Fruit fly (Drosophila melanogaster) whole organism, embryonic: ENCODE data around the gene Alms1a.

Experiments used
- CG12942 ChIP-seq: fragments of 200-800 bp; sonication (Bioruptor generic); optimal IDR thresholded peaks from 3 replicates; lab custom pipeline; 2016; ENCODE audit warnings: missing biosample characterization, missing genetic modification characterization
- CG18764 ChIP-seq: fragments of 200-800 bp; sonication (Bioruptor generic); optimal IDR thresholded peaks from 3 replicates; lab custom pipeline; 2016; ENCODE audit warnings: missing biosample characterization, missing genetic modification characterization
- CG30431 ChIP-seq: fragments of 200-800 bp; sonication (Bioruptor generic); optimal IDR thresholded peaks from 2 replicates; lab custom pipeline; 2017; ENCODE audit warnings: missing biosample characterization, missing genetic modification characterization
- Ptx1 ChIP-seq: fragments of 200-800 bp; sonication (Bioruptor generic); IDR thresholded peaks from 2 replicates; pipeline ENCODE4 v1.3.6; 2022; ENCODE audit warnings: missing biosample characterization, missing genetic modification characterization
- Sin3A ChIP-seq: fragments of >200 bp; optimal IDR thresholded peaks from 2 replicates; lab custom pipeline; 2018
- gcm ChIP-seq: fragments of 200-800 bp; sonication (Bioruptor generic); optimal IDR thresholded peaks from 2 replicates; lab custom pipeline; 2019; ENCODE audit warnings: missing biosample characterization, mild to moderate bottlenecking, missing genetic modification characterization, moderate library complexity
- h ChIP-seq: fragments of >200 bp; optimal IDR thresholded peaks from 2 replicates; lab custom pipeline; 2017
- klu ChIP-seq: fragments of 200-800 bp; sonication (Bioruptor generic); IDR thresholded peaks from 2 replicates; pipeline ENCODE4 v1.3.6; 2022; ENCODE audit warnings: missing biosample characterization, missing genetic modification characterization
- org-1 ChIP-seq: fragments of 200-800 bp; sonication (Bioruptor generic); optimal IDR thresholded peaks from 2 replicates; lab custom pipeline; 2017; ENCODE audit warnings: missing biosample characterization, missing genetic modification characterization
- otp ChIP-seq: fragments of 200-800 bp; sonication (Bioruptor generic); IDR thresholded peaks from 3 replicates; pipeline ENCODE4, ENCODE4 v1.3.6; 2022; ENCODE audit warnings: missing biosample characterization, missing genetic modification characterization
- repo ChIP-seq: fragments of 200-800 bp; sonication (Bioruptor generic); optimal IDR thresholded peaks from 2 replicates; lab custom pipeline; 2016; ENCODE audit warnings: missing biosample characterization, missing genetic modification characterization
- tgo ChIP-seq: fragments of 200-800 bp; sonication (Bioruptor generic); IDR thresholded peaks from 3 replicates; pipeline ENCODE4 v1.3.6; 2022; ENCODE audit warnings: missing biosample characterization, missing genetic modification characterization

dm6 chrX:4643887-4644286, 8.1 kb upstream of the Alms1a start, which contains the start of gene CG3081:
- TF ChIP-seq Sin3A (lab: Kevin White, UChicago) = no peak
- no peak for TF ChIP-seq h
- no peak for TF ChIP-seq klu (GFP tag; lab: Robert Waterston, UW)
- TF ChIP-seq tgo = no peak
- no peak for TF ChIP-seq gcm (GFP tag; lab: Kevin White, UChicago)
- no peak for TF ChIP-seq org-1 (GFP tag; lab: Kevin White, UChicago)
- no peak for TF ChIP-seq otp (GFP tag; lab: Robert Waterston, UW)
- TF ChIP-seq CG12942 (GFP tag; lab: Kevin White, UChicago) = no peak
- TF ChIP-seq Ptx1 (GFP tag; lab: Robert Waterston, UW) = no peak
- TF ChIP-seq repo (GFP tag; lab: Kevin White, UChicago) = no peak
- TF ChIP-seq CG18764 (GFP tag; lab: Kevin White, UChicago) = no peak
- TF ChIP-seq CG30431 (GFP tag; lab: Kevin White, UChicago) = no peak
